Worm (Caenorhabditis elegans) whole organism, L3 larva: ENCODE data around the gene srh-299.

Experiments
- R02D3.7 ChIP-seq: fragments of 150-350 bp; optimal IDR thresholded peaks from 2 replicates; lab custom pipeline; 2014; ENCODE audit warnings: missing biosample characterization, missing genetic modification characterization
- elt-2 ChIP-seq: sonication (generic microtip); optimal IDR thresholded peaks from 2 replicates; lab custom pipeline; 2016; ENCODE audit warnings: missing genetic modification reagents, mild to moderate bottlenecking, missing genetic modification characterization, missing compliant biosample characterization
- lin-39 ChIP-seq: fragments of 150-350 bp; optimal IDR thresholded peaks from 2 replicates; lab custom pipeline; 2018; ENCODE audit warnings: missing biosample characterization, missing genetic modification reagents, missing genetic modification characterization
- nhr-23 ChIP-seq: fragments of 150-350 bp; optimal IDR thresholded peaks from 2 replicates; lab custom pipeline; 2014; ENCODE audit warnings: missing biosample characterization, missing genetic modification reagents, missing genetic modification characterization
- nhr-25 ChIP-seq: sonication (generic microtip); optimal IDR thresholded peaks from 2 replicates; lab custom pipeline; 2017; ENCODE audit warnings: missing biosample characterization, missing genetic modification characterization
- nhr-77 ChIP-seq: fragments of 150-350 bp; optimal IDR thresholded peaks from 2 replicates; lab custom pipeline; 2014; ENCODE audit warnings: missing biosample characterization, missing genetic modification characterization
- pqm-1 ChIP-seq: fragments of 150-350 bp; optimal IDR thresholded peaks from 2 replicates; lab custom pipeline; 2017; ENCODE audit warnings: missing biosample characterization, missing genetic modification characterization, inconsistent platforms
- sea-2 ChIP-seq: fragments of 150-350 bp; sonication (generic microtip); optimal IDR thresholded peaks from 4 replicates; lab custom pipeline; 2014; ENCODE audit warnings: missing biosample characterization, missing genetic modification reagents, missing genetic modification characterization
- skn-1 ChIP-seq: fragments of 150-350 bp; optimal IDR thresholded peaks from 2 replicates; lab custom pipeline; 2014; ENCODE audit warnings: missing biosample characterization, missing genetic modification characterization
- snpc-4 ChIP-seq: fragments of 150-350 bp; optimal IDR thresholded peaks from 2 replicates; lab custom pipeline; 2014; ENCODE audit warnings: missing biosample characterization, missing genetic modification characterization
- tbx-2 ChIP-seq: sonication (generic microtip); optimal IDR thresholded peaks from 2 replicates; lab custom pipeline; 2016; ENCODE audit warnings: mild to moderate bottlenecking, missing genetic modification characterization, missing compliant biosample characterization
- unc-39 ChIP-seq: sonication (generic microtip); optimal IDR thresholded peaks from 4 replicates; lab custom pipeline; 2017; ENCODE audit warnings: missing biosample characterization, missing genetic modification characterization
- unc-62 ChIP-seq: fragments of 150-350 bp; sonication (generic microtip); optimal IDR thresholded peaks from 4 replicates; lab custom pipeline; 2014; ENCODE audit warnings: missing biosample characterization, missing genetic modification reagents, missing genetic modification characterization
- zag-1 ChIP-seq: fragments of 150-350 bp; optimal IDR thresholded peaks from 2 replicates; lab custom pipeline; 2014; ENCODE audit warnings: missing biosample characterization, missing genetic modification characterization

DNA sequence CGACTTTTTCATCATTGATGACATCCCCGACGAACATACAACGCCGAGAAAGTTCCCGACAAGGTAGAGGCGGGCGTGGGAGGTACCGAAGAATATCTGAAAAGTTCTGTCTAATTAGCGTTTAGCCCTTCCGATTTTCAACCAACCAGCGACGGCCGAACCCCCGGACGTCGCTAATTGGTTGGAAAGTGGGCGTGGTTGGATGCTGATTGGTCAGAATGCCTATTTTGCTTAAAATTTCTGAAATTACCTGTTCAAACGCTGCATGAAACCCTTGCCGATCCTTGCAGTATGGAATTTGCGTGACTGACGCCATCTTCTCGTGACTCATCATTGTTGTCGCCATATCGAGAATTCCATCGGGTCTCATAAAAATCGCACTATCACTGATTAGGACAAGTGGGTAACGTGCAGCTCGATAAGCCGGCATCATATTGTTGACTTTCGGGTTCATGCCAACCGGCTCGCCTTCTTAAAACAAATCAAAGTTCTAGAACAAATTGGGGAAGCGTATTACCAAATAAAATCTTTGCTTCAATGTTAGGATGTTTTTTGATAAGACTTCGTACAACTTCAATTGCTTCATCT lies 24.7 kb downstream of the srh-299 start:
- TF ChIP-seq elt-2 (peak; percentile 93), sea-2 (GFP tag; lab: Kevin White, UChicago) (no peak), nhr-25 (no peak), nhr-23 (no peak), nhr-77 (tag; lab: Kevin White, UChicago) (no peak), unc-62 (GFP tag; lab: Kevin White, UChicago) (no peak), R02D3.7 (tag; lab: Kevin White, UChicago) (no peak), pqm-1 (tag; lab: Kevin White, UChicago) (peak; percentile 89), snpc-4 (tag; lab: Kevin White, UChicago) (no peak), unc-39 (tag; lab: Kevin White, UChicago) (no peak), tbx-2 (tag; lab: Kevin White, UChicago) (no peak), skn-1 (no peak), zag-1 (tag; lab: Kevin White, UChicago) (no peak), lin-39 (tag; lab: Kevin White, UChicago) (no peak)
